Fruit fly (Drosophila melanogaster) whole organism, prepupa: Measurements from ENCODE around the gene SkpD.

Experiments used
- Blimp-1 ChIP-seq: fragments of 200-800 bp; sonication (Bioruptor generic); optimal IDR thresholded peaks from 3 replicates; lab custom pipeline; 2017; ENCODE audit warnings: missing biosample characterization, missing genetic modification characterization, mild to moderate bottlenecking, moderate library complexity, missing genetic modification reagents
- CG10669 ChIP-seq: fragments of 200-800 bp; sonication (Bioruptor generic); optimal IDR thresholded peaks from 3 replicates; lab custom pipeline; 2018; ENCODE audit warnings: missing biosample characterization, mild to moderate bottlenecking, missing genetic modification characterization, moderate library complexity
- CG32006 ChIP-seq: fragments of 200-800 bp; sonication (Bioruptor generic); optimal IDR thresholded peaks from 3 replicates; lab custom pipeline; 2017; ENCODE audit warnings: missing biosample characterization, mild to moderate bottlenecking, missing genetic modification characterization
- CG6163 ChIP-seq: fragments of 200-800 bp; sonication (Bioruptor generic); IDR thresholded peaks from 3 replicates; pipeline ENCODE4 v1.3.6; 2022; ENCODE audit warnings: missing biosample characterization, missing genetic modification characterization
- CG6276 ChIP-seq: fragments of 200-800 bp; sonication (Bioruptor generic); optimal IDR thresholded peaks from 2 replicates; lab custom pipeline; 2017; ENCODE audit warnings: missing biosample characterization, mild to moderate bottlenecking, missing genetic modification characterization
- CG6854 ChIP-seq: fragments of 200-800 bp; sonication (Bioruptor generic); optimal IDR thresholded peaks from 2 replicates; lab custom pipeline; 2017; ENCODE audit warnings: missing biosample characterization, mild to moderate bottlenecking, missing genetic modification characterization
- Hr38 ChIP-seq: sonication (Bioruptor generic); optimal IDR thresholded peaks from 2 replicates; lab custom pipeline; 2016; ENCODE audit warnings: missing biosample characterization, missing genetic modification characterization
- Smox ChIP-seq: fragments of 200-800 bp; sonication (Bioruptor generic); optimal IDR thresholded peaks from 3 replicates; lab custom pipeline; 2016; ENCODE audit warnings: missing biosample characterization, missing genetic modification characterization
- eg ChIP-seq: fragments of 200-800 bp; sonication (Bioruptor generic); IDR thresholded peaks from 3 replicates; pipeline ENCODE4 v1.3.6; 2022; ENCODE audit warnings: missing biosample characterization, missing genetic modification characterization
- fkh ChIP-seq: fragments of 200-800 bp; sonication (Bioruptor generic); optimal IDR thresholded peaks from 3 replicates; lab custom pipeline; 2017; ENCODE audit warnings: missing biosample characterization, mild to moderate bottlenecking, missing genetic modification characterization, moderate library complexity
- pdm3 ChIP-seq: fragments of 200-800 bp; sonication (Bioruptor generic); optimal IDR thresholded peaks from 3 replicates; lab custom pipeline; 2016; ENCODE audit warnings: missing biosample characterization, missing genetic modification characterization

dm6 chrX:19783457-19783856, 29.1 kb upstream of the SkpD start, which contains the start of gene zld:
- no peak for TF ChIP-seq pdm3 (GFP tag; lab: Kevin White, UChicago)
- no peak for TF ChIP-seq Smox
- TF ChIP-seq CG6854 (GFP tag; lab: Kevin White, UChicago) = no peak
- TF ChIP-seq CG6163 (GFP tag; lab: Robert Waterston, UW) = 0 out of 3 replicates have a peak, but pooled peaks have one; percentile 35
- TF ChIP-seq Hr38 (GFP tag; lab: Kevin White, UChicago) = no peak
- no peak for TF ChIP-seq Blimp-1 (GFP tag; lab: Kevin White, UChicago)
- TF ChIP-seq CG10669 (GFP tag; lab: Kevin White, UChicago) = no peak
- no peak for TF ChIP-seq CG32006
- no peak for TF ChIP-seq CG6276
- TF ChIP-seq fkh = peak; percentile 71
- TF ChIP-seq eg (GFP tag; lab: Robert Waterston, UW) = no peak
